Fruit fly (Drosophila melanogaster) whole organism, embryonic: ENCODE results near the gene CG18213.

Experiments used
- Awh ChIP-seq: fragments of 200-800 bp; sonication (Bioruptor generic); IDR thresholded peaks from 2 replicates; pipeline ENCODE4, ENCODE4 v1.3.6; 2022; ENCODE audit warnings: missing biosample characterization, missing genetic modification characterization
- BtbVII ChIP-seq: fragments of 200-800 bp; sonication (Bioruptor generic); optimal IDR thresholded peaks from 3 replicates; lab custom pipeline; 2017; ENCODE audit warnings: missing biosample characterization, mild to moderate bottlenecking, missing genetic modification characterization
- CG12236 ChIP-seq: fragments of 200-800 bp; sonication (Bioruptor generic); optimal IDR thresholded peaks from 2 replicates; lab custom pipeline; 2016; ENCODE audit warnings: missing biosample characterization, missing genetic modification characterization
- CG17361 ChIP-seq: fragments of 200-800 bp; sonication (Bioruptor generic); IDR thresholded peaks from 3 replicates; pipeline ENCODE4 v1.3.6; 2022; ENCODE audit warnings: missing biosample characterization, missing genetic modification characterization
- CG2712 ChIP-seq: fragments of 200-800 bp; optimal IDR thresholded peaks from 3 replicates; lab custom pipeline; 2019; ENCODE audit warnings: missing biosample characterization, mild to moderate bottlenecking, missing genetic modification characterization, moderate library complexity
- CG9932 ChIP-seq: fragments of 200-800 bp; sonication (Bioruptor generic); IDR thresholded peaks from 2 replicates; pipeline ENCODE4 v1.3.6; 2022; ENCODE audit warnings: missing biosample characterization, missing genetic modification characterization
- Ets97D ChIP-seq: fragments of 200-800 bp; sonication (Bioruptor generic); optimal IDR thresholded peaks from 3 replicates; lab custom pipeline; 2016; ENCODE audit warnings: missing biosample characterization, missing genetic modification characterization
- slou ChIP-seq: fragments of 200-800 bp; sonication (Bioruptor generic); optimal IDR thresholded peaks from 3 replicates; lab custom pipeline; 2016; ENCODE audit warnings: missing biosample characterization, missing genetic modification characterization

dm6 chr3R:17078961-17079858, 39.2 kb upstream of the CG18213 start:
- TF ChIP-seq Ets97D (no peak), slou (GFP tag; lab: Kevin White, UChicago) (no peak), CG12236 (GFP tag; lab: Kevin White, UChicago) (no peak), BtbVII (GFP tag; lab: Kevin White, UChicago) (no peak), Awh (GFP tag; lab: Robert Waterston, UW) (peak; percentile 49), CG2712 (tag; lab: Kevin White, UChicago) (no peak), CG9932 (GFP tag; lab: Robert Waterston, UW) (peak; percentile 19; the same call in 1 of the 2 replicates), CG17361 (GFP tag; lab: Robert Waterston, UW) (no peak)
